Worm (Caenorhabditis elegans) whole organism, L1 larva: Measurements from ENCODE around the gene C23H4.8.

ENCODE experiments used
- F16B12.6 ChIP-seq: fragments of 150-350 bp; optimal IDR thresholded peaks from 2 replicates; lab custom pipeline; 2014; ENCODE audit warnings: missing biosample characterization, missing genetic modification characterization
- ama-1 ChIP-seq: fragments of 150-350 bp; optimal IDR thresholded peaks from 2 replicates; lab custom pipeline; 2014
- blmp-1 ChIP-seq: fragments of 150-350 bp; optimal IDR thresholded peaks from 2 replicates; lab custom pipeline; 2014; ENCODE audit warnings: missing biosample characterization, missing genetic modification characterization
- ceh-63 ChIP-seq: fragments of 200-800 bp; sonication (Bioruptor generic); optimal IDR thresholded peaks from 2 replicates; lab custom pipeline; 2018; ENCODE audit warnings: mild to moderate bottlenecking, missing genetic modification characterization, missing compliant biosample characterization
- dsc-1 ChIP-seq: sonication (generic microtip); optimal IDR thresholded peaks from 2 replicates; lab custom pipeline; 2016; ENCODE audit warnings: mild to moderate bottlenecking, missing genetic modification characterization, missing compliant biosample characterization
- efl-1 ChIP-seq, 4 experiments: fragments of 150-350 bp; optimal IDR thresholded peaks in 3 of 4; peaks in 1 of 4; 1 replicate in 1 of 4; 2 replicates in 3 of 4; lab custom pipeline; 2014; ENCODE audit warnings: missing biosample characterization in 2 of 4, missing genetic modification characterization in 2 of 4, missing genetic modification reagents in 2 of 4
- efl-3 ChIP-seq: fragments of 200-800 bp; sonication (Bioruptor generic); optimal IDR thresholded peaks from 2 replicates; lab custom pipeline; 2018; ENCODE audit warnings: mild to moderate bottlenecking, missing genetic modification characterization, missing compliant biosample characterization
- egl-13 ChIP-seq: sonication (generic microtip); optimal IDR thresholded peaks from 2 replicates; lab custom pipeline; 2016; ENCODE audit warnings: missing genotype, missing genetic modification reagents, missing genetic modification characterization, missing compliant biosample characterization
- elt-2 ChIP-seq: sonication (generic microtip); optimal IDR thresholded peaks from 2 replicates; lab custom pipeline; 2016; ENCODE audit warnings: missing genetic modification characterization, mild to moderate bottlenecking, inconsistent platforms, missing compliant biosample characterization, missing genetic modification reagents
- elt-3 ChIP-seq, 6 experiments: fragments of 150-350 bp in 1 of 6; sonication (generic microtip); optimal IDR thresholded peaks; 2 replicates each; lab custom pipeline; 2017 to 2018; ENCODE audit warnings: missing biosample characterization in 6 of 6, missing genetic modification characterization in 6 of 6, inconsistent platforms in 1 of 6
- fkh-8 ChIP-seq: sonication (generic microtip); optimal IDR thresholded peaks from 2 replicates; lab custom pipeline; 2016; ENCODE audit warnings: mild to moderate bottlenecking, missing genetic modification characterization, missing compliant biosample characterization
- irx-1 ChIP-seq: sonication (generic microtip); optimal IDR thresholded peaks from 2 replicates; lab custom pipeline; 2016; ENCODE audit warnings: missing genetic modification characterization, missing compliant biosample characterization
- isw-1 ChIP-seq: fragments of 200-800 bp; sonication (Bioruptor generic); IDR thresholded peaks from 2 replicates; pipeline ENCODE4 v1.3.6; 2022; ENCODE audit warnings: missing genetic modification characterization, missing compliant biosample characterization
- lin-14 ChIP-seq: fragments of 200-800 bp; sonication (Bioruptor generic); optimal IDR thresholded peaks from 2 replicates; lab custom pipeline; 2018; ENCODE audit warnings: mild to moderate bottlenecking, missing genetic modification characterization, moderate library complexity, missing compliant biosample characterization
- lin-15B ChIP-seq: fragments of 150-350 bp; sonication (generic microtip); optimal IDR thresholded peaks from 3 replicates; lab custom pipeline; 2014; ENCODE audit warnings: missing biosample characterization, missing genetic modification characterization
- lin-39 ChIP-seq: fragments of 150-350 bp; optimal IDR thresholded peaks from 2 replicates; lab custom pipeline; 2014; ENCODE audit warnings: missing biosample characterization, missing genetic modification reagents, missing genetic modification characterization
- lsy-2 ChIP-seq, 2 experiments: fragments of 150-350 bp; optimal IDR thresholded peaks; 2 replicates each; lab custom pipeline; 2014; ENCODE audit warnings: missing biosample characterization in 2 of 2, missing genetic modification characterization in 2 of 2
- mdl-1 ChIP-seq, 2 experiments: fragments of 150-350 bp; optimal IDR thresholded peaks; 2 replicates each; lab custom pipeline; 2014 to 2017; ENCODE audit warnings: missing biosample characterization in 2 of 2, missing genetic modification characterization in 2 of 2, inconsistent platforms in 1 of 2
- mep-1 ChIP-seq: fragments of 150-350 bp; optimal IDR thresholded peaks from 2 replicates; lab custom pipeline; 2014; ENCODE audit warnings: missing biosample characterization, missing genetic modification characterization
- nhr-11 ChIP-seq: fragments of 150-350 bp; optimal IDR thresholded peaks from 2 replicates; lab custom pipeline; 2014; ENCODE audit warnings: missing biosample characterization, missing genetic modification characterization
- nhr-20 ChIP-seq: sonication (generic microtip); optimal IDR thresholded peaks from 2 replicates; lab custom pipeline; 2016; ENCODE audit warnings: mild to moderate bottlenecking, missing genetic modification characterization, missing compliant biosample characterization
- nhr-237 ChIP-seq: fragments of 150-350 bp; optimal IDR thresholded peaks from 2 replicates; lab custom pipeline; 2014; ENCODE audit warnings: missing biosample characterization, missing genetic modification characterization
- nhr-28 ChIP-seq: fragments of 150-350 bp; optimal IDR thresholded peaks from 2 replicates; lab custom pipeline; 2014; ENCODE audit warnings: missing biosample characterization, missing genetic modification characterization
- nhr-47 ChIP-seq: sonication (generic microtip); optimal IDR thresholded peaks from 2 replicates; lab custom pipeline; 2016; ENCODE audit warnings: mild to moderate bottlenecking, missing genetic modification characterization, moderate library complexity, missing compliant biosample characterization
- nhr-71 ChIP-seq: sonication (generic microtip); optimal IDR thresholded peaks from 2 replicates; lab custom pipeline; 2016; ENCODE audit warnings: mild to moderate bottlenecking, missing genetic modification characterization, moderate library complexity, missing compliant biosample characterization
- nhr-76 ChIP-seq: sonication (generic microtip); optimal IDR thresholded peaks from 2 replicates; lab custom pipeline; 2017; ENCODE audit warnings: missing biosample characterization, missing genetic modification characterization
- nhr-77 ChIP-seq: fragments of 150-350 bp; optimal IDR thresholded peaks from 2 replicates; lab custom pipeline; 2014; ENCODE audit warnings: missing biosample characterization, missing genetic modification characterization
- nhr-85 ChIP-seq: sonication (generic microtip); peaks from one replicate; lab custom pipeline; 2016; ENCODE audit warnings: missing genetic modification characterization, inconsistent platforms, missing compliant biosample characterization
- nhr-90 ChIP-seq: sonication (generic microtip); optimal IDR thresholded peaks from 2 replicates; lab custom pipeline; 2016; ENCODE audit warnings: mild to moderate bottlenecking, missing genetic modification characterization, missing compliant biosample characterization; ENCODE audit not compliant: poor library complexity
- pqm-1 ChIP-seq: sonication (generic microtip); optimal IDR thresholded peaks from 3 replicates; lab custom pipeline; 2017; ENCODE audit warnings: missing biosample characterization, missing genetic modification characterization
- skn-1 ChIP-seq: fragments of 150-350 bp; optimal IDR thresholded peaks from 2 replicates; lab custom pipeline; 2014; ENCODE audit warnings: missing biosample characterization, missing genetic modification characterization
- snpc-4 ChIP-seq: fragments of 150-350 bp; optimal IDR thresholded peaks from 2 replicates; lab custom pipeline; 2014; ENCODE audit warnings: missing biosample characterization, missing genetic modification characterization
- sox-4 ChIP-seq: sonication (generic microtip); optimal IDR thresholded peaks from 2 replicates; lab custom pipeline; 2016; ENCODE audit warnings: missing genetic modification characterization, missing compliant biosample characterization
- sptf-1 ChIP-seq: fragments of 150-350 bp; optimal IDR thresholded peaks from 2 replicates; lab custom pipeline; 2014; ENCODE audit warnings: missing biosample characterization, missing genetic modification characterization
- swsn-7 ChIP-seq: sonication (generic microtip); optimal IDR thresholded peaks from 2 replicates; lab custom pipeline; 2016; ENCODE audit warnings: missing genetic modification characterization, missing compliant biosample characterization
- tbx-2 ChIP-seq: sonication (generic microtip); optimal IDR thresholded peaks from 2 replicates; lab custom pipeline; 2016; ENCODE audit warnings: missing genetic modification characterization, missing compliant biosample characterization
- unc-86 ChIP-seq: sonication (generic microtip); optimal IDR thresholded peaks from 2 replicates; lab custom pipeline; 2016; ENCODE audit warnings: missing genetic modification characterization, missing compliant biosample characterization
- unc-98 ChIP-seq: fragments of 200-800 bp; sonication (Bioruptor generic); IDR thresholded peaks from 2 replicates; pipeline ENCODE4 v1.3.6; 2022; ENCODE audit warnings: missing genetic modification characterization, missing compliant biosample characterization
- vab-15 ChIP-seq: sonication (generic microtip); optimal IDR thresholded peaks from 2 replicates; lab custom pipeline; 2017; ENCODE audit warnings: missing genotype, mild to moderate bottlenecking, missing genetic modification characterization, missing compliant biosample characterization

C23H4.8 gene

ce11 chrX:12210145-12211032 lies 6.7 kb upstream of the C23H4.8 start:
- TF ChIP-seq efl-1 (optimal IDR thresholded peaks at IDR 0.05; lab: Kevin White, UChicago) (no peak), efl-1 (GFP tag; optimal IDR thresholded peaks at IDR 0.05 in 1 of 2; lab: Kevin White, UChicago) (peak in 1 of 2 experiments; percentile 59), lsy-2 (tag; optimal IDR thresholded peaks at IDR 0.05; lab: Kevin White, UChicago) (peak in 1 of 2 experiments; percentile 22), elt-3 (tag; optimal IDR thresholded peaks at IDR 0.05; lab: Kevin White, UChicago) (no peak), elt-2 (tag; lab: Kevin White, UChicago) (peak; percentile 19), pqm-1 (tag; lab: Kevin White, UChicago) (peak; percentile 25), tbx-2 (tag; lab: Kevin White, UChicago) (no peak), lin-15B (tag; lab: Kevin White, UChicago) (no peak), mep-1 (no peak), ama-1 (lab: Kevin White, UChicago) (no peak), sox-4 (tag; lab: Kevin White, UChicago) (no peak), lin-14 (GFP tag; lab: Kevin White, UChicago) (peak; percentile 51), unc-86 (tag; lab: Kevin White, UChicago) (peak; percentile 28), blmp-1 (peak; percentile 40), F16B12.6 (tag; lab: Kevin White, UChicago) (no peak), sptf-1 (tag; lab: Kevin White, UChicago) (no peak), mdl-1 (tag; optimal IDR thresholded peaks at IDR 0.05; lab: Kevin White, UChicago) (no peak), nhr-77 (no peak), skn-1 (no peak), lin-39 (tag; lab: Kevin White, UChicago) (peak; percentile 32), egl-13 (peak; percentile 59), nhr-71 (tag; lab: Kevin White, UChicago) (peak; percentile 61), dsc-1 (peak; percentile 90), ceh-63 (GFP tag; lab: Kevin White, UChicago) (peak; percentile 71), snpc-4 (tag; lab: Kevin White, UChicago) (no peak), efl-3 (GFP tag; lab: Kevin White, UChicago) (no peak), nhr-85 (peak; percentile 79), nhr-11 (tag; lab: Kevin White, UChicago) (peak; percentile 17), nhr-47 (tag; lab: Kevin White, UChicago) (peak; percentile 49), irx-1 (peak; percentile 22), nhr-20 (tag; lab: Kevin White, UChicago) (peak; percentile 7), fkh-8 (tag; lab: Kevin White, UChicago) (peak; percentile 61), vab-15 (tag; lab: Kevin White, UChicago) (peak; percentile 21), nhr-28 (tag; lab: Kevin White, UChicago) (no peak)

- TF ChIP-seq sox-4 (tag; lab: Kevin White, UChicago) (no peak), mdl-1 (tag; optimal IDR thresholded peaks at IDR 0.05; lab: Kevin White, UChicago) (no peak), nhr-237 (no peak), irx-1 (no peak), elt-2 (tag; lab: Kevin White, UChicago) (no peak), unc-98 (GFP tag; lab: Robert Waterston, UW) (no peak), swsn-7 (tag; lab: Kevin White, UChicago) (no peak), blmp-1 (no peak), nhr-47 (tag; lab: Kevin White, UChicago) (no peak), nhr-76 (no peak), nhr-90 (tag; lab: Kevin White, UChicago) (no peak), isw-1 (no peak)
- TF ChIP-seq, all 84 proteins: peak for 0
Observed at ce11 chrX:12212801-12213200, 4.2 kb upstream of the C23H4.8 start, which contains the start of gene cab-1. cab-1 (minus strand) TSS chrX:12212901.
